Fruit fly (Drosophila melanogaster) whole organism, embryonic: ENCODE measurements around the gene drongo.

Experiments
- Atf-2 ChIP-seq: fragments of 200-800 bp; sonication (Bioruptor generic); optimal IDR thresholded peaks from 2 replicates; lab custom pipeline; 2016; ENCODE audit warnings: missing biosample characterization, missing genetic modification characterization
- Awh ChIP-seq: fragments of 200-800 bp; sonication (Bioruptor generic); IDR thresholded peaks from 2 replicates; pipeline ENCODE4, ENCODE4 v1.3.6; 2022; ENCODE audit warnings: missing biosample characterization, missing genetic modification characterization
- CG1024 ChIP-seq: fragments of 200-800 bp; sonication (Bioruptor generic); IDR thresholded peaks from 2 replicates; pipeline ENCODE4 v1.3.6; 2022; ENCODE audit warnings: missing biosample characterization, missing genetic modification characterization
- CG10274 ChIP-seq: fragments of 200-800 bp; sonication (Bioruptor generic); optimal IDR thresholded peaks from 3 replicates; lab custom pipeline; 2017; ENCODE audit warnings: missing biosample characterization, mild to moderate bottlenecking, missing genetic modification characterization
- CG11456 ChIP-seq: fragments of 200-800 bp; sonication (Bioruptor generic); IDR thresholded peaks from 3 replicates; pipeline ENCODE4 v1.3.6; 2022; ENCODE audit warnings: missing biosample characterization, missing genetic modification characterization
- CG12659 ChIP-seq: fragments of 200-800 bp; sonication (Bioruptor generic); optimal IDR thresholded peaks from 3 replicates; lab custom pipeline; 2017; ENCODE audit warnings: mild to moderate bottlenecking, missing biosample characterization, missing genetic modification reagents, missing genetic modification characterization
- CG13296 ChIP-seq: fragments of 200-800 bp; sonication (Bioruptor generic); optimal IDR thresholded peaks from 3 replicates; lab custom pipeline; 2018; ENCODE audit warnings: missing biosample characterization, mild to moderate bottlenecking, missing genetic modification characterization
- CG13424 ChIP-seq: fragments of 200-800 bp; sonication (Bioruptor generic); optimal IDR thresholded peaks from 2 replicates; lab custom pipeline; 2019; ENCODE audit warnings: missing biosample characterization, mild to moderate bottlenecking, missing genetic modification characterization, moderate library complexity
- CG15601 ChIP-seq: fragments of 200-800 bp; sonication (Bioruptor generic); optimal IDR thresholded peaks from 3 replicates; lab custom pipeline; 2019; ENCODE audit warnings: missing biosample characterization, mild to moderate bottlenecking, missing genetic modification characterization, moderate library complexity
- CG1647 ChIP-seq: fragments of 200-800 bp; sonication (Bioruptor generic); optimal IDR thresholded peaks from 3 replicates; lab custom pipeline; 2016; ENCODE audit warnings: missing biosample characterization, missing genetic modification characterization
- CG16779 ChIP-seq: fragments of 200-800 bp; sonication (Bioruptor generic); IDR thresholded peaks from 2 replicates; pipeline ENCODE4 v1.3.6; 2022; ENCODE audit warnings: missing biosample characterization, missing genetic modification characterization
- CG16813 ChIP-seq: fragments of 200-800 bp; sonication (Bioruptor generic); IDR thresholded peaks from 3 replicates; pipeline ENCODE4 v1.3.6; 2022; ENCODE audit warnings: missing biosample characterization, missing genetic modification characterization; ENCODE audit not compliant: partially characterized antibody
- CG17829 ChIP-seq: fragments of 200-800 bp; optimal IDR thresholded peaks from 2 replicates; lab custom pipeline; 2019; ENCODE audit warnings: missing biosample characterization, mild to moderate bottlenecking, missing genetic modification characterization, moderate library complexity
- CG18262 ChIP-seq: fragments of 200-800 bp; optimal IDR thresholded peaks from 3 replicates; lab custom pipeline; 2019; ENCODE audit warnings: missing biosample characterization, mild to moderate bottlenecking, missing genetic modification characterization, moderate library complexity
- CG18764 ChIP-seq: fragments of 200-800 bp; sonication (Bioruptor generic); optimal IDR thresholded peaks from 3 replicates; lab custom pipeline; 2016; ENCODE audit warnings: missing biosample characterization, missing genetic modification characterization
- CG2889 ChIP-seq: fragments of 200-800 bp; sonication (Bioruptor generic); IDR thresholded peaks from 3 replicates; pipeline ENCODE4 v1.3.6; 2022; ENCODE audit warnings: missing biosample characterization, missing genetic modification characterization
- CG33213 ChIP-seq: fragments of 200-800 bp; sonication (Bioruptor generic); optimal IDR thresholded peaks from 3 replicates; lab custom pipeline; 2016; ENCODE audit warnings: missing biosample characterization, missing genetic modification characterization
- CG3995 ChIP-seq: fragments of 200-800 bp; sonication (Bioruptor generic); optimal IDR thresholded peaks from 3 replicates; lab custom pipeline; 2016; ENCODE audit warnings: missing biosample characterization, missing genetic modification characterization
- CG4360 ChIP-seq: fragments of 200-800 bp; sonication (Bioruptor generic); IDR thresholded peaks from 2 replicates; pipeline ENCODE4 v1.3.6; 2022; ENCODE audit warnings: missing biosample characterization, missing genetic modification characterization
- CG7987 ChIP-seq: fragments of 200-800 bp; sonication (Bioruptor generic); optimal IDR thresholded peaks from 2 replicates; lab custom pipeline; 2018; ENCODE audit warnings: missing biosample characterization, mild to moderate bottlenecking, missing genetic modification characterization, moderate library complexity
- CG8388 ChIP-seq: fragments of 200-800 bp; sonication (Bioruptor generic); optimal IDR thresholded peaks from 2 replicates; lab custom pipeline; 2019; ENCODE audit warnings: missing biosample characterization, mild to moderate bottlenecking, missing genetic modification characterization, moderate library complexity
- CHES-1-like ChIP-seq: fragments of 200-800 bp; sonication (Bioruptor generic); optimal IDR thresholded peaks from 2 replicates; lab custom pipeline; 2016; ENCODE audit warnings: missing biosample characterization, missing genetic modification characterization
- Chrac-16 ChIP-seq: fragments of 200-800 bp; sonication (Bioruptor generic); optimal IDR thresholded peaks from 3 replicates; lab custom pipeline; 2016; ENCODE audit warnings: missing biosample characterization, missing genetic modification characterization
- HLH54F ChIP-seq: fragments of 200-800 bp; sonication (Bioruptor generic); optimal IDR thresholded peaks from 3 replicates; lab custom pipeline; 2016; ENCODE audit warnings: missing biosample characterization, missing genetic modification characterization
- MTF-1 ChIP-seq: fragments of 200-800 bp; sonication (Bioruptor generic); optimal IDR thresholded peaks from 2 replicates; lab custom pipeline; 2018; ENCODE audit warnings: missing biosample characterization, mild to moderate bottlenecking, missing genetic modification characterization, borderline replicate concordance
- Neu2 ChIP-seq: fragments of 200-800 bp; sonication (Bioruptor generic); optimal IDR thresholded peaks from 3 replicates; lab custom pipeline; 2016; ENCODE audit warnings: missing biosample characterization, missing genetic modification characterization, borderline replicate concordance
- Opbp ChIP-seq: fragments of 200-800 bp; sonication (Bioruptor generic); IDR thresholded peaks from 3 replicates; pipeline ENCODE4 v1.3.6; 2022; ENCODE audit warnings: missing biosample characterization, missing genetic modification characterization; ENCODE audit not compliant: partially characterized antibody
- Ssrp ChIP-seq: fragments of 200-800 bp; sonication (Bioruptor generic); optimal IDR thresholded peaks from 2 replicates; lab custom pipeline; 2018; ENCODE audit warnings: missing biosample characterization, mild to moderate bottlenecking, missing genetic modification characterization, moderate library complexity
- Xrp1 ChIP-seq: fragments of 200-800 bp; sonication (Bioruptor generic); IDR thresholded peaks from 2 replicates; pipeline ENCODE4 v1.3.6; 2022; ENCODE audit warnings: missing biosample characterization, missing genetic modification characterization
- cas ChIP-seq: fragments of 200-800 bp; sonication (Bioruptor generic); IDR thresholded peaks from 2 replicates; pipeline ENCODE4 v1.3.6; 2022; ENCODE audit warnings: missing biosample characterization, missing genetic modification characterization
- crp ChIP-seq, 2 experiments: fragments of 200-800 bp; sonication (Bioruptor generic); optimal IDR thresholded peaks; 2 replicates in 1 of 2; 3 replicates in 1 of 2; lab custom pipeline; 2017; ENCODE audit warnings: missing biosample characterization in 2 of 2, missing genetic modification characterization in 2 of 2, mild to moderate bottlenecking in 1 of 2, moderate library complexity in 1 of 2
- dimm ChIP-seq: fragments of 200-800 bp; sonication (Bioruptor generic); IDR thresholded peaks from 2 replicates; pipeline ENCODE4 v1.3.6; 2022; ENCODE audit warnings: missing biosample characterization, missing genetic modification characterization
- dpn ChIP-seq, 2 experiments: fragments of 200-800 bp; sonication (Bioruptor generic); optimal IDR thresholded peaks; 3 replicates each; lab custom pipeline; 2016; ENCODE audit warnings: missing biosample characterization in 2 of 2, missing genetic modification characterization in 2 of 2
- ems ChIP-seq: fragments of 200-800 bp; sonication (Bioruptor generic); optimal IDR thresholded peaks from 3 replicates; lab custom pipeline; 2016; ENCODE audit warnings: missing biosample characterization, missing genetic modification characterization
- fd3F ChIP-seq: fragments of 200-800 bp; sonication (Bioruptor generic); optimal IDR thresholded peaks from 2 replicates; lab custom pipeline; 2018; ENCODE audit warnings: missing biosample characterization, mild to moderate bottlenecking, missing genetic modification characterization, moderate library complexity
- gcm ChIP-seq: fragments of 200-800 bp; sonication (Bioruptor generic); optimal IDR thresholded peaks from 2 replicates; lab custom pipeline; 2019; ENCODE audit warnings: missing biosample characterization, mild to moderate bottlenecking, missing genetic modification characterization, moderate library complexity
- gem ChIP-seq: fragments of 200-800 bp; sonication (Bioruptor generic); optimal IDR thresholded peaks from 2 replicates; lab custom pipeline; 2019; ENCODE audit warnings: missing biosample characterization, mild to moderate bottlenecking, missing genetic modification characterization, moderate library complexity
- hbn ChIP-seq: fragments of 200-800 bp; sonication (Bioruptor generic); IDR thresholded peaks from 2 replicates; pipeline ENCODE4 v1.3.6; 2022; ENCODE audit warnings: missing biosample characterization, missing genetic modification characterization; ENCODE audit not compliant: partially characterized antibody
- hth ChIP-seq: fragments of >200 bp; optimal IDR thresholded peaks from 2 replicates; lab custom pipeline; 2017; ENCODE audit warnings: inconsistent platforms
- lov ChIP-seq, 2 experiments: fragments of 200-800 bp in 1 of 2; fragments of >200 bp in 1 of 2; sonication (Bioruptor generic) in 1 of 2; IDR thresholded peaks in 1 of 2; optimal IDR thresholded peaks in 1 of 2; 2 replicates in 1 of 2; 3 replicates in 1 of 2; pipeline versions ENCODE4 v1.3.6 to Lab custom; 2017 to 2022; ENCODE audit warnings: missing biosample characterization in 1 of 2, missing genetic modification characterization in 1 of 2
- onecut ChIP-seq: fragments of 200-800 bp; sonication (Bioruptor generic); IDR thresholded peaks from 2 replicates; pipeline ENCODE4 v1.3.6; 2022; ENCODE audit warnings: missing biosample characterization, missing genetic modification characterization
- org-1 ChIP-seq: fragments of 200-800 bp; sonication (Bioruptor generic); optimal IDR thresholded peaks from 2 replicates; lab custom pipeline; 2017; ENCODE audit warnings: missing biosample characterization, missing genetic modification characterization
- run ChIP-seq: fragments of 200-800 bp; sonication (Bioruptor generic); optimal IDR thresholded peaks from 3 replicates; lab custom pipeline; 2018; ENCODE audit warnings: missing biosample characterization, mild to moderate bottlenecking, missing genetic modification characterization
- sc ChIP-seq, 3 experiments: fragments of >200 bp in 2 of 3; fragments of 200-800 bp in 1 of 3; sonication (Bioruptor generic) in 1 of 3; optimal IDR thresholded peaks; 2 replicates in 2 of 3; 3 replicates in 1 of 3; lab custom pipeline; 2017; ENCODE audit warnings: mild to moderate bottlenecking in 1 of 3, missing biosample characterization in 1 of 3, missing genetic modification characterization in 1 of 3, missing genetic modification reagents in 1 of 3
- shn ChIP-seq: fragments of 200-800 bp; sonication (Bioruptor generic); optimal IDR thresholded peaks from 3 replicates; lab custom pipeline; 2016; ENCODE audit warnings: missing biosample characterization, missing genetic modification characterization
- tin ChIP-seq: fragments of 200-800 bp; sonication (Bioruptor generic); optimal IDR thresholded peaks from 3 replicates; lab custom pipeline; 2016; ENCODE audit warnings: missing biosample characterization, missing genetic modification characterization
- trh ChIP-seq: fragments of 200-800 bp; sonication (Bioruptor generic); optimal IDR thresholded peaks from 2 replicates; lab custom pipeline; 2016; ENCODE audit warnings: missing biosample characterization, missing genetic modification characterization
- twi ChIP-seq: fragments of 200-800 bp; optimal IDR thresholded peaks from 2 replicates; lab custom pipeline; 2019; ENCODE audit warnings: missing biosample characterization, mild to moderate bottlenecking, missing genetic modification characterization, moderate library complexity

Gene drongo

DNA sequence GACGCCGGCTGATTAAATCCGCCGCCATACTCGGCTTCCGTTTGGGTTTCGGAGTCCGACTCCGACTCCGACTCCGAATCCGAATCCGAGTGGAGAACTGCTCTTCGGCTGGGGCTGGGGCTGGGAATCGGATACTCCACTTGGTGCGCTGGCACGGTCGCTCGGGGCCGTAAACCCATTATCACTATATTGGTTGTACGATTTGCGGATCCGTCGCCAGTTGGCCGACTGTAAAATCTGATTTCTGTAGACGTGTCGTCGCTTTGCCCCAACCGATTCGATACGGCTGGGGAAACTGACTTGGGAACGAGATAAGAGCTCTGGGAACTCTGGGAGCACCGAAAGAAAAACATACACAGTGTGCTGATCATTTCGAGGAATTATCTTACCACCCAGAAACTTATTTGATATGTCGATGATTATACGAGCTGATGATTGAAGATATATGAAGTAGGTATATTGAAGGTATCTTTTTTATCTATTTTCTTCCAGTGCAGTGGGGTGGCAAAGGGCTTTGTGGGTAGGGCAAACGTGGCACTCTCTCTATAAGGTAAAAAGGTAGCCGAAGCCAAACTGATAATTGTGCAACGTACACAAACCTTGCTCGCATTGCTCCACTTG, 7.1 kb upstream of the drongo start (continued):
- TF ChIP-seq CG13296 (GFP tag; lab: Kevin White, UChicago) (no peak), CG15601 (peak; percentile 20), CG1647 (no peak), CG16813 (GFP tag; lab: Robert Waterston, UW) (no peak), Opbp (no peak), twi (tag; lab: Kevin White, UChicago) (peak; percentile 20), CHES-1-like (GFP tag; lab: Kevin White, UChicago) (peak; percentile 53), cas (GFP tag; lab: Robert Waterston, UW) (no peak), Xrp1 (peak; percentile 64; the same call in 1 of the 2 replicates), CG4360 (no peak), trh (GFP tag; lab: Kevin White, UChicago) (no peak), tin (peak; percentile 23), CG8388 (GFP tag; lab: Kevin White, UChicago) (peak; percentile 33), ems (GFP tag; lab: Kevin White, UChicago) (peak; percentile 15), Awh (GFP tag; lab: Robert Waterston, UW) (0 out of 2 replicates have a peak, but pooled peaks have one; percentile 32), CG16779 (GFP tag; lab: Robert Waterston, UW) (no peak), CG18262 (tag; lab: Kevin White, UChicago) (peak; percentile 46), gcm (GFP tag; lab: Kevin White, UChicago) (peak; percentile 29), CG11456 (no peak), shn (peak; percentile 46), dimm (0 out of 2 replicates have a peak, but pooled peaks have one; percentile 11), org-1 (GFP tag; lab: Kevin White, UChicago) (peak; percentile 38), CG12659 (GFP tag; lab: Kevin White, UChicago) (peak; percentile 62), hth (no peak), CG33213 (peak; percentile 4), CG3995 (no peak), CG7987 (GFP tag; lab: Kevin White, UChicago) (no peak), CG17829 (tag; lab: Kevin White, UChicago) (peak; percentile 20), onecut (GFP tag; lab: Robert Waterston, UW) (0 out of 2 replicates have a peak, but pooled peaks have one; percentile 13), lov (optimal IDR thresholded peaks at IDR 0.05; lab: Kevin White, UChicago) (no peak), lov (GFP tag; IDR thresholded peaks at IDR 0.05; lab: Robert Waterston, UW) (no peak), CG2889 (GFP tag; lab: Robert Waterston, UW) (0 out of 3 replicates have a peak, but pooled peaks have one; percentile 30), Atf-2 (peak; percentile 33), dpn (GFP tag; optimal IDR thresholded peaks at IDR 0.05; lab: Kevin White, UChicago) (peak; percentile 30 to 39), Neu2 (GFP tag; lab: Kevin White, UChicago) (no peak), gem (peak; percentile 76), hbn (GFP tag; lab: Robert Waterston, UW) (no peak), MTF-1 (GFP tag; lab: Kevin White, UChicago) (no peak), Ssrp (tag; lab: Kevin White, UChicago) (peak; percentile 37), run (no peak), CG18764 (GFP tag; lab: Kevin White, UChicago) (no peak), HLH54F (GFP tag; lab: Kevin White, UChicago) (peak; percentile 27), fd3F (GFP tag; lab: Kevin White, UChicago) (no peak), CG13424 (peak; percentile 53), CG10274 (no peak), crp (GFP tag; optimal IDR thresholded peaks at IDR 0.05; lab: Kevin White, UChicago) (no peak), Chrac-16 (GFP tag; lab: Kevin White, UChicago) (peak; percentile 31), sc (optimal IDR thresholded peaks at IDR 0.05; lab: Kevin White, UChicago) (no peak), sc (GFP tag; optimal IDR thresholded peaks at IDR 0.05; lab: Kevin White, UChicago) (no peak), CG1024 (GFP tag; lab: Robert Waterston, UW) (0 out of 2 replicates have a peak, but pooled peaks have one; percentile 23)
